Worm (Caenorhabditis elegans) whole organism, late embryonic: ENCODE results near the gene pars-1.
A peak's percentile ranks its signal among the peaks of the same experiment; 100 is the strongest.

Source experiments
- C08G9.2 ChIP-seq: sonication (generic microtip); optimal IDR thresholded peaks from 2 replicates; lab custom pipeline; 2016; ENCODE audit warnings: mild to moderate bottlenecking, missing genetic modification characterization, moderate library complexity, missing compliant biosample characterization
- C38D4.7 ChIP-seq: fragments of 200-800 bp; sonication (Bioruptor generic); optimal IDR thresholded peaks from 2 replicates; lab custom pipeline; 2018; ENCODE audit warnings: mild to moderate bottlenecking, missing genetic modification characterization, moderate library complexity, missing compliant biosample characterization
- F13H6.1 ChIP-seq: sonication (generic microtip); optimal IDR thresholded peaks from 2 replicates; lab custom pipeline; 2016; ENCODE audit warnings: missing genetic modification characterization, missing compliant biosample characterization
- K02D7.2 ChIP-seq: sonication (generic microtip); optimal IDR thresholded peaks from 2 replicates; lab custom pipeline; 2017; ENCODE audit warnings: mild to moderate bottlenecking, missing genetic modification characterization, missing compliant biosample characterization
- ahr-1 ChIP-seq: sonication (generic microtip); optimal IDR thresholded peaks from 2 replicates; lab custom pipeline; 2016; ENCODE audit warnings: missing genetic modification characterization, missing compliant biosample characterization
- ama-1 ChIP-seq: fragments of 150-350 bp; optimal IDR thresholded peaks from 2 replicates; lab custom pipeline; 2014
- ceh-18 ChIP-seq: sonication (generic microtip); optimal IDR thresholded peaks from 2 replicates; lab custom pipeline; 2016; ENCODE audit warnings: missing genetic modification characterization, missing compliant biosample characterization
- ceh-19 ChIP-seq: fragments of 200-800 bp; sonication (Bioruptor generic); optimal IDR thresholded peaks from 2 replicates; lab custom pipeline; 2018; ENCODE audit warnings: mild to moderate bottlenecking, missing genetic modification characterization, missing compliant biosample characterization
- ceh-2 ChIP-seq: sonication (generic microtip); optimal IDR thresholded peaks from 2 replicates; lab custom pipeline; 2016; ENCODE audit warnings: missing genotype, missing genetic modification characterization, missing compliant biosample characterization
- ceh-24 ChIP-seq: sonication (generic microtip); optimal IDR thresholded peaks from 2 replicates; lab custom pipeline; 2016; ENCODE audit warnings: mild to moderate bottlenecking, missing genetic modification characterization, missing compliant biosample characterization
- ceh-31 ChIP-seq: sonication (generic microtip); optimal IDR thresholded peaks from 2 replicates; lab custom pipeline; 2016; ENCODE audit warnings: missing genetic modification characterization, missing compliant biosample characterization
- ceh-34 ChIP-seq: sonication (generic microtip); optimal IDR thresholded peaks from 2 replicates; lab custom pipeline; 2016; ENCODE audit warnings: mild to moderate bottlenecking, missing genetic modification characterization, missing compliant biosample characterization
- ceh-48 ChIP-seq: sonication (generic microtip); optimal IDR thresholded peaks from 2 replicates; lab custom pipeline; 2016; ENCODE audit warnings: missing genetic modification characterization, inconsistent platforms, missing compliant biosample characterization
- ceh-6 ChIP-seq: fragments of 200-800 bp; sonication (Bioruptor generic); optimal IDR thresholded peaks from 2 replicates; lab custom pipeline; 2018; ENCODE audit warnings: mild to moderate bottlenecking, missing genetic modification characterization, missing compliant biosample characterization
- ceh-9 ChIP-seq: sonication (generic microtip); optimal IDR thresholded peaks from 2 replicates; lab custom pipeline; 2016; ENCODE audit warnings: mild to moderate bottlenecking, missing genetic modification characterization, inconsistent platforms, missing compliant biosample characterization
- elt-2 ChIP-seq: sonication (generic microtip); optimal IDR thresholded peaks from 2 replicates; lab custom pipeline; 2016; ENCODE audit warnings: missing genetic modification reagents, missing genetic modification characterization, missing compliant biosample characterization
- elt-4 ChIP-seq: sonication (generic microtip); optimal IDR thresholded peaks from 2 replicates; lab custom pipeline; 2016; ENCODE audit warnings: missing genetic modification characterization, missing compliant biosample characterization
- ets-4 ChIP-seq: sonication (generic microtip); optimal IDR thresholded peaks from 2 replicates; lab custom pipeline; 2016; ENCODE audit warnings: missing genetic modification characterization, missing compliant biosample characterization
- eyg-1 ChIP-seq: sonication (generic microtip); optimal IDR thresholded peaks from 2 replicates; lab custom pipeline; 2016; ENCODE audit warnings: missing genotype, missing genetic modification characterization, missing compliant biosample characterization
- fax-1 ChIP-seq: sonication (generic microtip); optimal IDR thresholded peaks from 2 replicates; lab custom pipeline; 2016; ENCODE audit warnings: missing genotype, missing genetic modification characterization, missing compliant biosample characterization
- fkh-10 ChIP-seq: fragments of 150-350 bp; optimal IDR thresholded peaks from 2 replicates; lab custom pipeline; 2014; ENCODE audit warnings: missing biosample characterization, missing genetic modification reagents, missing genetic modification characterization
- hlh-30 ChIP-seq: sonication (generic microtip); optimal IDR thresholded peaks from 2 replicates; lab custom pipeline; 2017; ENCODE audit warnings: antibody characterized with exemption, missing genetic modification characterization, missing compliant biosample characterization; ENCODE audit not compliant: insufficient read depth
- hlh-6 ChIP-seq: sonication (generic microtip); optimal IDR thresholded peaks from 2 replicates; lab custom pipeline; 2016; ENCODE audit warnings: missing genotype, missing genetic modification characterization, missing compliant biosample characterization
- madf-2 ChIP-seq: sonication (generic microtip); optimal IDR thresholded peaks from 2 replicates; lab custom pipeline; 2017; ENCODE audit warnings: missing genetic modification characterization, missing compliant biosample characterization
- mec-3 ChIP-seq: sonication (generic microtip); optimal IDR thresholded peaks from 2 replicates; lab custom pipeline; 2016; ENCODE audit warnings: borderline replicate concordance, missing genetic modification characterization, missing compliant biosample characterization
- nfya-1 ChIP-seq: sonication (generic microtip); optimal IDR thresholded peaks from 2 replicates; lab custom pipeline; 2017; ENCODE audit warnings: missing genetic modification characterization, mild to moderate bottlenecking, missing compliant biosample characterization, antibody characterized with exemption, moderate library complexity
- nhr-11 ChIP-seq: fragments of 150-350 bp; optimal IDR thresholded peaks from 2 replicates; lab custom pipeline; 2014; ENCODE audit warnings: missing biosample characterization, missing genetic modification characterization
- npax-4 ChIP-seq: sonication (generic microtip); optimal IDR thresholded peaks from 2 replicates; lab custom pipeline; 2016; ENCODE audit warnings: missing genetic modification characterization, missing compliant biosample characterization
- odd-2 ChIP-seq: sonication (generic microtip); optimal IDR thresholded peaks from 2 replicates; lab custom pipeline; 2017; ENCODE audit warnings: antibody characterized with exemption, mild to moderate bottlenecking, missing genetic modification characterization, missing compliant biosample characterization
- pag-3 ChIP-seq: sonication (generic microtip); optimal IDR thresholded peaks from 2 replicates; lab custom pipeline; 2016; ENCODE audit warnings: missing compliant biosample characterization, missing genetic modification characterization, borderline replicate concordance
- pat-9 ChIP-seq: fragments of 200-800 bp; sonication (Bioruptor generic); optimal IDR thresholded peaks from 2 replicates; lab custom pipeline; 2018; ENCODE audit warnings: mild to moderate bottlenecking, missing genetic modification characterization, moderate library complexity, missing compliant biosample characterization
- pax-1 ChIP-seq: fragments of 150-350 bp; optimal IDR thresholded peaks from 2 replicates; lab custom pipeline; 2014; ENCODE audit warnings: missing biosample characterization, missing genetic modification characterization
- pha-2 ChIP-seq: sonication (generic microtip); optimal IDR thresholded peaks from 2 replicates; lab custom pipeline; 2017; ENCODE audit warnings: mild to moderate bottlenecking, missing genetic modification characterization, missing compliant biosample characterization
- pros-1 ChIP-seq: fragments of 150-350 bp; optimal IDR thresholded peaks from 2 replicates; lab custom pipeline; 2014; ENCODE audit warnings: missing biosample characterization, missing genetic modification reagents, missing genetic modification characterization
- ref-2 ChIP-seq: sonication (generic microtip); optimal IDR thresholded peaks from 2 replicates; lab custom pipeline; 2016; ENCODE audit warnings: missing genetic modification characterization, missing compliant biosample characterization
- rnt-1 ChIP-seq: sonication (generic microtip); optimal IDR thresholded peaks from 2 replicates; lab custom pipeline; 2016; ENCODE audit warnings: missing genetic modification characterization, missing compliant biosample characterization
- sox-2 ChIP-seq: fragments of 200-800 bp; sonication (Bioruptor generic); IDR thresholded peaks from 2 replicates; pipeline ENCODE4 v1.3.6; 2022; ENCODE audit warnings: missing genetic modification reagents, missing genetic modification characterization, missing compliant biosample characterization
- sox-4 ChIP-seq: sonication (generic microtip); optimal IDR thresholded peaks from 2 replicates; lab custom pipeline; 2017; ENCODE audit warnings: mild to moderate bottlenecking, missing genetic modification characterization, inconsistent platforms, missing compliant biosample characterization
- tbx-2 ChIP-seq: sonication (generic microtip); optimal IDR thresholded peaks from 2 replicates; lab custom pipeline; 2016; ENCODE audit warnings: missing genetic modification characterization, missing compliant biosample characterization
- ttx-3 ChIP-seq: sonication (generic microtip); optimal IDR thresholded peaks from 2 replicates; lab custom pipeline; 2016; ENCODE audit warnings: missing genetic modification reagents, missing genetic modification characterization, missing compliant biosample characterization
- unc-42 ChIP-seq: sonication (generic microtip); optimal IDR thresholded peaks from 2 replicates; lab custom pipeline; 2016; ENCODE audit warnings: missing genotype, missing genetic modification characterization, missing compliant biosample characterization
- unc-86 ChIP-seq: sonication (generic microtip); optimal IDR thresholded peaks from 2 replicates; lab custom pipeline; 2016; ENCODE audit warnings: missing genetic modification characterization, missing compliant biosample characterization
- zip-5 ChIP-seq: sonication (generic microtip); optimal IDR thresholded peaks from 2 replicates; lab custom pipeline; 2016; ENCODE audit warnings: missing genetic modification characterization, missing compliant biosample characterization
- ztf-16 ChIP-seq: sonication (generic microtip); optimal IDR thresholded peaks from 2 replicates; lab custom pipeline; 2017; ENCODE audit warnings: missing genetic modification characterization, missing compliant biosample characterization

pars-1 gene

ce11 chrIII:7201378-7202256 lies 37.2 kb upstream of the pars-1 start, which contains the start of gene dpy-31:
Gene dpy-31, plus strand, starts transcription at chrIII:7202206.
- TF ChIP-seq ttx-3 (tag; lab: Kevin White, UChicago): no peak
- no peak for TF ChIP-seq pat-9 (tag; lab: Kevin White, UChicago)
- TF ChIP-seq eyg-1 (tag; lab: Kevin White, UChicago): no peak

DNA sequence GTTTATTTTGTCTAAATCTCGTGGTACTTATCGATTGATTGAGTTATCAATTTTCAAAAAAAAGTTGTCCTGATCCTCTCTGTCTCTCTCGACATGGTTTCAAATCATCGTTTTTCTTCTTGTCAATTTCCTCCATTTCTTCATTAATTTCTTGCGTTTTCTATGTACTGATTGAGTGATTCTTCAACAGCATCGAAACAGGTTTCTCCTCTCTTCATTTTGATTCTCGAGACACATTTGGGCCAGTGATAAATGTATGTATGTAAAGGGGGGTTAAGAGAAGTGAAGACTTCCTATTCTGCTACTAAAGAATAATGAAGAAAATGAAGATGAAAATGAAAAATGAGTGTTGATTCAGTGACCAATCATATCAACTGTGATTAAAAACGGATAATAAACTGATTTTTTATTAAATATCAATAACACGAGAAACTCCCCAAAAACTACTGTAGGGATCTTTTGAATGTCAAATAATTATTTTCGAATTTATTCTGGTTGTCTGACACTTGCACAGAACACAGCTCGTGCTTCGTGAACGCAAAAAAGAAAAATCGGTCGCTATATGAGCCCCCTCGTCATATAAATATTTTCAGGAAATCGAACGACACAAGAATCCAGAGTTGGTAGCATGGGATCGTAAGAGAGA lies 35.6 kb upstream of the pars-1 start:
- TF ChIP-seq ceh-18 (no peak), eyg-1 (tag; lab: Kevin White, UChicago) (no peak), pha-2 (no peak), C08G9.2 (tag; lab: Kevin White, UChicago) (no peak), ztf-16 (tag; lab: Kevin White, UChicago) (no peak), C38D4.7 (GFP tag; lab: Kevin White, UChicago) (no peak), rnt-1 (tag; lab: Kevin White, UChicago) (no peak), ref-2 (tag; lab: Kevin White, UChicago) (no peak), elt-4 (tag; lab: Kevin White, UChicago) (no peak)

DNA sequence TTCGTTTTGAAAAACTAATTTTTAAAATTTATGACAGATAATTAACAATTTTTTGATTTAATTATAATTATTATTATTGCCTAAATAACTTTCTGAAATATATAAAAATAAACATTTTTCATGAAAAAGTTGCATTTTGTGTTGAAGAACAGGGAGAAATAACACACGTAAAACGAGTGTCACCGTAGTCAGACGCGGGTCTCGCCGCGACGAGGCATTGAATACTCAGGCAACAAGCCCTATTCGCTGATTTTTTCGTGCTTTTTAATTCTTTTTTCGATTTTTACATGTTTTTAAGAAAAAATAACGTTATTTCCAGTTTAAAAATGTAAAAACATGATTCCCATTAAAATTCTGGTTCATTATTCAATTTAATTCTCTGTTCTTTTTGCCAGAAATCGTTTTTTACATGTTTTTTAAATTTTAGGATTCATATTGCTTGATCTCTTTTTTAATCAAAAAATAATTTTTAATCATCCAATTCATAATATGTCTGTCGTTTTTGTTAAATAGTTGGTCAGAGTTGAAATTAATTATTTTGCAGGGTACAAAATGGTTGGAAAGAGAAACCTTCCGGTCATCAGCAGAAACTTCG lies 30.8 kb upstream of the pars-1 start, which contains the start of gene rpl-6:
TSS of gene rpl-6 (plus strand) at position 545 of the 595 bp plus-strand sequence.
- TF ChIP-seq ceh-19: no peak
- no peak for TF ChIP-seq ceh-9 (tag; lab: Kevin White, UChicago)
- TF ChIP-seq rnt-1 (tag; lab: Kevin White, UChicago): no peak
- TF ChIP-seq hlh-30 (tag; lab: Kevin White, UChicago): no peak
- peak; percentile 93 for TF ChIP-seq nfya-1 (tag; lab: Kevin White, UChicago)
- peak; percentile 12 for TF ChIP-seq unc-42 (tag; lab: Kevin White, UChicago)
- TF ChIP-seq hlh-6: no peak
- peak; percentile 4 for TF ChIP-seq pha-2
- no peak for TF ChIP-seq pros-1
- no peak for TF ChIP-seq odd-2 (tag; lab: Kevin White, UChicago)
- no peak for TF ChIP-seq npax-4
- peak; percentile 1 for TF ChIP-seq ceh-34
- TF ChIP-seq fax-1 (tag; lab: Kevin White, UChicago): no peak
- TF ChIP-seq pat-9 (tag; lab: Kevin White, UChicago): no peak
- no peak for TF ChIP-seq ceh-2 (tag; lab: Kevin White, UChicago)
- no peak for TF ChIP-seq ceh-18
- TF ChIP-seq sox-4 (tag; lab: Kevin White, UChicago): no peak
- no peak for TF ChIP-seq K02D7.2
- TF ChIP-seq pag-3: no peak
- no peak for TF ChIP-seq ahr-1
- peak; percentile 23 for TF ChIP-seq tbx-2 (tag; lab: Kevin White, UChicago)
- TF ChIP-seq mec-3 (tag; lab: Kevin White, UChicago): no peak
- TF ChIP-seq zip-5 (tag; lab: Kevin White, UChicago): no peak
- no peak for TF ChIP-seq nhr-11
- TF ChIP-seq sox-2 (GFP tag; lab: Robert Waterston, UW): no peak
- TF ChIP-seq madf-2 (tag; lab: Kevin White, UChicago): no peak
- no peak for TF ChIP-seq ceh-6 (GFP tag; lab: Kevin White, UChicago)
- TF ChIP-seq F13H6.1 (tag; lab: Kevin White, UChicago): no peak
- no peak for TF ChIP-seq elt-4 (tag; lab: Kevin White, UChicago)
- peak; percentile 34 for TF ChIP-seq ceh-31 (tag; lab: Kevin White, UChicago)
- TF ChIP-seq elt-2 (tag; lab: Kevin White, UChicago): peak; percentile 42
- TF ChIP-seq ceh-48 (tag; lab: Kevin White, UChicago): no peak
- no peak for TF ChIP-seq ets-4 (tag; lab: Kevin White, UChicago)
- TF ChIP-seq pax-1 (tag; lab: Kevin White, UChicago): peak; percentile 57
- TF ChIP-seq ama-1 (lab: Kevin White, UChicago): no peak
- TF ChIP-seq unc-86 (tag; lab: Kevin White, UChicago): no peak
- no peak for TF ChIP-seq ceh-24
- no peak for TF ChIP-seq fkh-10
- TF ChIP-seq, all 69 proteins: peak for 8
